Worm (Caenorhabditis elegans) whole organism, L1 larva: ENCODE results near the gene F58D2.3.
A peak's percentile ranks its signal among the peaks of the same experiment; 100 is the strongest.

ENCODE experiments used
- Y116A8C.19 ChIP-seq: sonication (generic microtip); optimal IDR thresholded peaks from 2 replicates; lab custom pipeline; 2016; ENCODE audit warnings: missing compliant biosample characterization, missing genetic modification characterization, borderline replicate concordance
- aly-2 ChIP-seq: fragments of 150-350 bp; optimal IDR thresholded peaks from 2 replicates; lab custom pipeline; 2014; ENCODE audit warnings: missing biosample characterization, missing genetic modification characterization
- ama-1 ChIP-seq: fragments of 150-350 bp; optimal IDR thresholded peaks from 2 replicates; lab custom pipeline; 2014
- ceh-88 ChIP-seq: fragments of 200-800 bp; sonication (Bioruptor generic); IDR thresholded peaks from 2 replicates; pipeline ENCODE4 v1.3.6; 2022; ENCODE audit warnings: missing genetic modification characterization, missing compliant biosample characterization
- ces-1 ChIP-seq: fragments of 150-350 bp; optimal IDR thresholded peaks from 2 replicates; lab custom pipeline; 2014; ENCODE audit warnings: missing biosample characterization, missing genetic modification reagents, missing genetic modification characterization
- dpl-1 ChIP-seq, 3 experiments: fragments of 150-350 bp in 2 of 3; sonication (generic microtip) in 1 of 3; optimal IDR thresholded peaks; 2 replicates each; lab custom pipeline; 2014 to 2017; ENCODE audit warnings: missing biosample characterization in 3 of 3, missing genetic modification characterization in 3 of 3, missing genetic modification reagents in 3 of 3
- efl-1 ChIP-seq, 4 experiments: fragments of 150-350 bp; optimal IDR thresholded peaks in 3 of 4; peaks in 1 of 4; 1 replicate in 1 of 4; 2 replicates in 3 of 4; lab custom pipeline; 2014; ENCODE audit warnings: missing biosample characterization in 2 of 4, missing genetic modification characterization in 2 of 4, missing genetic modification reagents in 2 of 4
- egl-27 ChIP-seq, 2 experiments: fragments of 150-350 bp in 1 of 2; sonication (generic microtip); optimal IDR thresholded peaks; 3 replicates each; lab custom pipeline; 2017 to 2018; ENCODE audit warnings: missing biosample characterization in 2 of 2, missing genetic modification characterization in 2 of 2, missing genetic modification reagents in 2 of 2
- elt-2 ChIP-seq: sonication (generic microtip); optimal IDR thresholded peaks from 2 replicates; lab custom pipeline; 2016; ENCODE audit warnings: missing genetic modification characterization, mild to moderate bottlenecking, inconsistent platforms, missing compliant biosample characterization, missing genetic modification reagents
- fkh-10 ChIP-seq: sonication (generic microtip); optimal IDR thresholded peaks from 2 replicates; lab custom pipeline; 2017; ENCODE audit warnings: missing biosample characterization, missing genetic modification reagents, missing genetic modification characterization
- fkh-8 ChIP-seq: sonication (generic microtip); optimal IDR thresholded peaks from 2 replicates; lab custom pipeline; 2016; ENCODE audit warnings: mild to moderate bottlenecking, missing genetic modification characterization, missing compliant biosample characterization
- grh-1 ChIP-seq: fragments of 200-800 bp; sonication (Bioruptor generic); IDR thresholded peaks from 2 replicates; pipeline ENCODE4 v1.3.6; 2022; ENCODE audit warnings: missing genetic modification reagents, missing genetic modification characterization, missing compliant biosample characterization
- hlh-4 ChIP-seq: sonication (generic microtip); optimal IDR thresholded peaks from 2 replicates; lab custom pipeline; 2016; ENCODE audit warnings: mild to moderate bottlenecking, missing genetic modification characterization, missing compliant biosample characterization
- irx-1 ChIP-seq: sonication (generic microtip); optimal IDR thresholded peaks from 2 replicates; lab custom pipeline; 2016; ENCODE audit warnings: missing genetic modification characterization, missing compliant biosample characterization
- lin-14 ChIP-seq: fragments of 200-800 bp; sonication (Bioruptor generic); optimal IDR thresholded peaks from 2 replicates; lab custom pipeline; 2018; ENCODE audit warnings: mild to moderate bottlenecking, missing genetic modification characterization, moderate library complexity, missing compliant biosample characterization
- lin-35 ChIP-seq, 2 experiments: fragments of 150-350 bp; optimal IDR thresholded peaks; 2 replicates each; lab custom pipeline; 2014; ENCODE audit warnings: missing biosample characterization in 2 of 2, missing genetic modification characterization in 2 of 2, missing genetic modification reagents in 2 of 2
- lin-39 ChIP-seq: fragments of 150-350 bp; optimal IDR thresholded peaks from 2 replicates; lab custom pipeline; 2014; ENCODE audit warnings: missing biosample characterization, missing genetic modification reagents, missing genetic modification characterization
- lir-3 ChIP-seq: sonication (generic microtip); optimal IDR thresholded peaks from 2 replicates; lab custom pipeline; 2016; ENCODE audit warnings: mild to moderate bottlenecking, missing genetic modification characterization, moderate library complexity, missing compliant biosample characterization; ENCODE audit not compliant: poor library complexity
- lsy-2 ChIP-seq, 2 experiments: fragments of 150-350 bp; optimal IDR thresholded peaks; 2 replicates each; lab custom pipeline; 2014; ENCODE audit warnings: missing biosample characterization in 2 of 2, missing genetic modification characterization in 2 of 2
- mab-9 ChIP-seq: fragments of 200-800 bp; sonication (Bioruptor generic); IDR thresholded peaks from 2 replicates; pipeline ENCODE4 v1.3.6; 2022; ENCODE audit warnings: missing genetic modification reagents, missing genetic modification characterization, missing compliant biosample characterization
- mef-2 ChIP-seq: fragments of 150-350 bp; optimal IDR thresholded peaks from 2 replicates; lab custom pipeline; 2014; ENCODE audit warnings: missing biosample characterization, missing genetic modification characterization
- mep-1 ChIP-seq: fragments of 150-350 bp; optimal IDR thresholded peaks from 2 replicates; lab custom pipeline; 2014; ENCODE audit warnings: missing biosample characterization, missing genetic modification characterization
- nhr-19 ChIP-seq: fragments of 200-800 bp; sonication (Bioruptor generic); conservative IDR thresholded peaks from 2 replicates; pipeline ENCODE4 v1.3.6; 2022; ENCODE audit warnings: missing genetic modification characterization, missing compliant biosample characterization
- nhr-28 ChIP-seq: fragments of 150-350 bp; optimal IDR thresholded peaks from 2 replicates; lab custom pipeline; 2014; ENCODE audit warnings: missing biosample characterization, missing genetic modification characterization
- nhr-77 ChIP-seq: fragments of 150-350 bp; optimal IDR thresholded peaks from 2 replicates; lab custom pipeline; 2014; ENCODE audit warnings: missing biosample characterization, missing genetic modification characterization
- nhr-90 ChIP-seq: sonication (generic microtip); optimal IDR thresholded peaks from 2 replicates; lab custom pipeline; 2016; ENCODE audit warnings: mild to moderate bottlenecking, missing genetic modification characterization, missing compliant biosample characterization; ENCODE audit not compliant: poor library complexity
- pax-3 ChIP-seq: fragments of 200-800 bp; sonication (Bioruptor generic); optimal IDR thresholded peaks from 2 replicates; lab custom pipeline; 2018; ENCODE audit warnings: mild to moderate bottlenecking, missing genetic modification characterization, moderate library complexity, missing compliant biosample characterization
- pqm-1 ChIP-seq: sonication (generic microtip); optimal IDR thresholded peaks from 3 replicates; lab custom pipeline; 2017; ENCODE audit warnings: missing biosample characterization, missing genetic modification characterization
- rnt-1 ChIP-seq: sonication (generic microtip); optimal IDR thresholded peaks from 2 replicates; lab custom pipeline; 2016; ENCODE audit warnings: mild to moderate bottlenecking, missing genetic modification characterization, moderate library complexity, missing compliant biosample characterization
- skn-1 ChIP-seq: fragments of 150-350 bp; optimal IDR thresholded peaks from 2 replicates; lab custom pipeline; 2014; ENCODE audit warnings: missing biosample characterization, missing genetic modification characterization
- tbx-2 ChIP-seq: sonication (generic microtip); optimal IDR thresholded peaks from 2 replicates; lab custom pipeline; 2016; ENCODE audit warnings: missing genetic modification characterization, missing compliant biosample characterization
- unc-30 ChIP-seq: sonication (generic microtip); optimal IDR thresholded peaks from 2 replicates; lab custom pipeline; 2017; ENCODE audit warnings: missing biosample characterization, missing genetic modification characterization
- vab-15 ChIP-seq: sonication (generic microtip); optimal IDR thresholded peaks from 2 replicates; lab custom pipeline; 2017; ENCODE audit warnings: missing genotype, mild to moderate bottlenecking, missing genetic modification characterization, missing compliant biosample characterization
- zag-1 ChIP-seq: fragments of 150-350 bp; optimal IDR thresholded peaks from 2 replicates; lab custom pipeline; 2014; ENCODE audit warnings: missing biosample characterization, missing genetic modification characterization

Gene F58D2.3

ce11 chrIV:13180723-13181122, at the start of gene F58D2.3:
Gene F58D2.3, minus strand, starts transcription at chrIV:13180823.
- TF ChIP-seq mab-9 (GFP tag; lab: Robert Waterston, UW) (0 out of 2 replicates have a peak, but pooled peaks have one; percentile 16), rnt-1 (tag; lab: Kevin White, UChicago) (no peak), mep-1 (tag; lab: Kevin White, UChicago) (no peak), hlh-4 (tag; lab: Kevin White, UChicago) (no peak), ceh-88 (GFP tag; lab: Robert Waterston, UW) (no peak)

- TF ChIP-seq skn-1 (tag; lab: Kevin White, UChicago) (no peak), nhr-90 (tag; lab: Kevin White, UChicago) (no peak), elt-2 (tag; lab: Kevin White, UChicago) (peak; percentile 33), dpl-1 (GFP tag; optimal IDR thresholded peaks at IDR 0.05; lab: Kevin White, UChicago) (no peak), ama-1 (lab: Kevin White, UChicago) (no peak), lin-14 (GFP tag; lab: Kevin White, UChicago) (no peak)
Observed at ce11 chrIV:13221657-13222056, 41.0 kb upstream of the F58D2.3 start, which contains the start of gene C48D1.5. Gene C48D1.5, plus strand, starts transcription at chrIV:13221957.

DNA sequence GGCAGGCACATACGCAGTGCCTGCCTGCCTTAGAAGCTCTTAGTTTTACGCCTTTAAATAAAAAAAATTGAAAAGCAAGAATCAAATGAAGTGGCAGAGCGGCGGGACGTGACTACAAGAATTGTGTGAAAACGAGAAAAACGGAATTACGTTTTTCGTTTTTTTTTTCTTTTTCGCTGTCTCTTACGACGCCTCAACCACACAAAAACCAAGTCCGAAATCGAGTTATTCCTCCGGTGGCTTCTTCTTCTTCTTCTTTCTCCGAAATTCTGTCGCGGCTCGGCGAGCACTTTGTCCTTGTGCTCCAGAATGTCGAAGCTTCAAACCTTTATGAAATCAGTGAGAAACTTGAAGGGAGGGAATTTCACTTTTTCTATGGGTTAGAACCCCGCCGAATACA, 40.0 kb upstream of the F58D2.3 start:
- TF ChIP-seq lsy-2 (tag; optimal IDR thresholded peaks at IDR 0.05; lab: Kevin White, UChicago) (no peak), nhr-28 (no peak), elt-2 (tag; lab: Kevin White, UChicago) (no peak), Y116A8C.19 (tag; lab: Kevin White, UChicago) (no peak), fkh-10 (GFP tag; lab: Kevin White, UChicago) (peak; percentile 72), efl-1 (optimal IDR thresholded peaks at IDR 0.05; lab: Kevin White, UChicago) (no peak), efl-1 (GFP tag; optimal IDR thresholded peaks at IDR 0.05 in 1 of 2; lab: Kevin White, UChicago) (no peak)

DNA sequence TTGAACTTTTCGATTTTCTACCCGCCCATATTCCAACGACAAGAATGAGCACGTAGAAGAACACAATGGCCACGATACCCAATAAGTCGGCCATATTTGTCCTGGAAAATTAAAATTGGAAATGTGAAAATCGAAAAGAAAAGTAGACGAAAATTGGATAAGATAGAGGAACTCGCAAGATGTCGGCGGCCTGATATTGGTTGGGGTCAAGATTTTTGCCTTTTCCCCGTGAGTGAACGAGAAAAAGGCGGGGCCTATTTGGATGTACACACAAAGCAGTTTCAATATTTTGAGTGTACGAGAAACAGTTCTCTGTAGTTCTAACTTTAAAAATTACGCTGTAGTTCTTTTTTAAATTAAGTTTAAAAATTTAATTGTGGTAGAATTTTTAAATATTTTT, 33.8 kb upstream of the F58D2.3 start, which contains the start of gene cho-1:
Gene cho-1, minus strand, starts transcription at position 101 of the 400 bp plus-strand sequence.
- no peak for TF ChIP-seq efl-1 (optimal IDR thresholded peaks at IDR 0.05; lab: Kevin White, UChicago)
- TF ChIP-seq efl-1 (GFP tag; optimal IDR thresholded peaks at IDR 0.05 in 1 of 2; lab: Kevin White, UChicago) = no peak
- no peak for TF ChIP-seq mef-2
- no peak for TF ChIP-seq unc-30 (tag; lab: Kevin White, UChicago)
- TF ChIP-seq pqm-1 (tag; lab: Kevin White, UChicago) = no peak
- TF ChIP-seq lin-39 (tag; lab: Kevin White, UChicago) = no peak
- TF ChIP-seq vab-15 (tag; lab: Kevin White, UChicago) = no peak
- TF ChIP-seq aly-2 (tag; lab: Kevin White, UChicago) = no peak

ce11 chrIV:13209566-13209965, 28.9 kb upstream of the F58D2.3 start, which contains the start of gene C48D1.9:
Gene C48D1.9, minus strand, starts transcription at chrIV:13209666.
- TF ChIP-seq tbx-2 = no peak
- no peak for TF ChIP-seq lin-35 (GFP tag; optimal IDR thresholded peaks at IDR 0.05; lab: Kevin White, UChicago)
- no peak for TF ChIP-seq ama-1 (lab: Kevin White, UChicago)
- TF ChIP-seq fkh-8 = no peak
- TF ChIP-seq unc-30 (tag; lab: Kevin White, UChicago) = no peak
- no peak for TF ChIP-seq nhr-77 (tag; lab: Kevin White, UChicago)
- TF ChIP-seq irx-1 (tag; lab: Kevin White, UChicago) = no peak
- TF ChIP-seq zag-1 (tag; lab: Kevin White, UChicago) = no peak
- TF ChIP-seq egl-27 (tag; optimal IDR thresholded peaks at IDR 0.05; lab: Kevin White, UChicago) = no peak
- TF ChIP-seq pax-3 = no peak
- no peak for TF ChIP-seq grh-1 (GFP tag; lab: Robert Waterston, UW)
- TF ChIP-seq nhr-19 (GFP tag; lab: Robert Waterston, UW) = no peak
- no peak for TF ChIP-seq pqm-1 (tag; lab: Kevin White, UChicago)
- no peak for TF ChIP-seq ces-1 (GFP tag; lab: Kevin White, UChicago)
- TF ChIP-seq fkh-10 (GFP tag; lab: Kevin White, UChicago) = no peak
- TF ChIP-seq lir-3 = no peak
